Worm (Caenorhabditis elegans): Measurements from ENCODE around the gene W06B4.2.

ce11 chrII:4489288-4489687, 21.3 kb downstream of the W06B4.2 start, which contains the start of gene T05C1.3:
- TF ChIP-seq nhr-76 (tag; optimal IDR thresholded peaks at IDR 0.05): no peak
- TF ChIP-seq nhr-237 (tag; optimal IDR thresholded peaks at IDR 0.05): no peak
- no peak for TF ChIP-seq lin-13 (tag; optimal IDR thresholded peaks at IDR 0.05)
